Fruit fly (Drosophila melanogaster) S2 (cell line): ENCODE results near the gene CG10481.
A peak's percentile ranks its signal among the peaks of the same experiment; 100 is the strongest.

ENCODE experiments used
- CG8478 ChIP-seq: fragments of >200 bp; optimal IDR thresholded peaks from 2 replicates; lab custom pipeline; 2018
- CTCF ChIP-seq, 2 experiments: fragments of >200 bp; optimal IDR thresholded peaks; 2 replicates each; lab custom pipeline; 2018

Gene CG10481

dm6 chr2L:19892450-19892849, at the start of gene CG10481:
Gene CG10481 (minus strand): TSS chr2L:19892550.
- no peak for TF ChIP-seq CG8478
- no peak for TF ChIP-seq CTCF (optimal IDR thresholded peaks at IDR 0.05; lab: Kevin White, UChicago)

dm6 chr2L:19941352-19941851, 49.1 kb upstream of the CG10481 start:
- TF ChIP-seq CTCF (optimal IDR thresholded peaks at IDR 0.05; lab: Kevin White, UChicago) (no peak), CG8478 (no peak)

dm6 chr2L:19940036-19940435, 47.7 kb upstream of the CG10481 start:
- no peak for TF ChIP-seq CG8478
- no peak for TF ChIP-seq CTCF (optimal IDR thresholded peaks at IDR 0.05; lab: Kevin White, UChicago)

dm6 chr2L:19937804-19938461, 45.6 kb upstream of the CG10481 start:
- TF ChIP-seq CG8478: no peak
- no peak for TF ChIP-seq CTCF (optimal IDR thresholded peaks at IDR 0.05; lab: Kevin White, UChicago)

dm6 chr2L:19935085-19935846, 42.9 kb upstream of the CG10481 start:
- no peak for TF ChIP-seq CTCF (optimal IDR thresholded peaks at IDR 0.05; lab: Kevin White, UChicago)
- no peak for TF ChIP-seq CG8478

- TF ChIP-seq CG8478: no peak
- no peak for TF ChIP-seq CTCF (optimal IDR thresholded peaks at IDR 0.05; lab: Kevin White, UChicago)
These were observed 40.2 kb upstream of the CG10481 start for dm6 chr2L:19932523-19932922.

dm6 chr2L:19930102-19930501, 37.8 kb upstream of the CG10481 start:
- no peak for TF ChIP-seq CTCF (optimal IDR thresholded peaks at IDR 0.05; lab: Kevin White, UChicago)
- TF ChIP-seq CG8478: no peak

- TF ChIP-seq CG8478: no peak
- no peak for TF ChIP-seq CTCF (optimal IDR thresholded peaks at IDR 0.05; lab: Kevin White, UChicago)
These were observed 31.4 kb upstream of the CG10481 start for dm6 chr2L:19923786-19924185.

dm6 chr2L:19917860-19918259, 25.5 kb upstream of the CG10481 start:
- TF ChIP-seq CG8478 (no peak), CTCF (optimal IDR thresholded peaks at IDR 0.05; lab: Kevin White, UChicago) (no peak)

dm6 chr2L:19916982-19917381, 24.6 kb upstream of the CG10481 start:
- TF ChIP-seq CTCF (optimal IDR thresholded peaks at IDR 0.05; lab: Kevin White, UChicago): no peak
- TF ChIP-seq CG8478: no peak

- TF ChIP-seq CG8478 (no peak), CTCF (optimal IDR thresholded peaks at IDR 0.05; lab: Kevin White, UChicago) (peak; percentile 32 to 75)
These were observed 22.8 kb upstream of the CG10481 start for dm6 chr2L:19915195-19915594.

- TF ChIP-seq CG8478: no peak
- TF ChIP-seq CTCF (optimal IDR thresholded peaks at IDR 0.05; lab: Kevin White, UChicago): no peak
These were observed 21.1 kb upstream of the CG10481 start, which contains the start of gene TotE for dm6 chr2L:19913416-19913815. Gene TotE (minus strand): TSS chr2L:19913516.

- TF ChIP-seq CTCF (optimal IDR thresholded peaks at IDR 0.05; lab: Kevin White, UChicago): no peak
- no peak for TF ChIP-seq CG8478
These were observed 19.9 kb upstream of the CG10481 start, which contains the start of gene TotF for dm6 chr2L:19912277-19912676. Gene TotF (minus strand): TSS chr2L:19912377.

dm6 chr2L:19907784-19908183, 15.4 kb upstream of the CG10481 start:
- TF ChIP-seq CG8478: no peak
- TF ChIP-seq CTCF (optimal IDR thresholded peaks at IDR 0.05; lab: Kevin White, UChicago): no peak

dm6 chr2L:19905233-19905632, 12.9 kb upstream of the CG10481 start:
- no peak for TF ChIP-seq CTCF (optimal IDR thresholded peaks at IDR 0.05; lab: Kevin White, UChicago)
- no peak for TF ChIP-seq CG8478

dm6 chr2L:19902693-19903267, 10.4 kb upstream of the CG10481 start:
- TF ChIP-seq CG8478 (no peak), CTCF (optimal IDR thresholded peaks at IDR 0.05; lab: Kevin White, UChicago) (no peak)
